Fruit fly (Drosophila melanogaster) whole organism, embryonic: ENCODE measurements around the gene Elo68alpha.
A peak's percentile ranks its signal among the peaks of the same experiment; 100 is the strongest.

ENCODE experiments used
- Abd-B ChIP-seq: fragments of 200-800 bp; sonication (Bioruptor generic); optimal IDR thresholded peaks from 2 replicates; lab custom pipeline; 2018; ENCODE audit warnings: missing biosample characterization, mild to moderate bottlenecking, missing genetic modification characterization, moderate library complexity
- Aef1 ChIP-seq: fragments of 200-800 bp; sonication (Bioruptor generic); IDR thresholded peaks from 3 replicates; pipeline ENCODE4 v1.3.6; 2022; ENCODE audit warnings: missing biosample characterization, missing genetic modification characterization
- Antp ChIP-seq: fragments of 200-800 bp; sonication (Bioruptor generic); optimal IDR thresholded peaks from 3 replicates; lab custom pipeline; 2016; ENCODE audit warnings: missing biosample characterization, missing genetic modification characterization
- Asciz ChIP-seq: fragments of 200-800 bp; sonication (Bioruptor generic); optimal IDR thresholded peaks from 2 replicates; lab custom pipeline; 2017; ENCODE audit warnings: missing biosample characterization, mild to moderate bottlenecking, missing genetic modification characterization, missing genetic modification reagents
- Atf-2 ChIP-seq: fragments of 200-800 bp; sonication (Bioruptor generic); optimal IDR thresholded peaks from 2 replicates; lab custom pipeline; 2016; ENCODE audit warnings: missing biosample characterization, missing genetic modification characterization
- CG10321 ChIP-seq: fragments of 200-800 bp; sonication (Bioruptor generic); IDR thresholded peaks from 2 replicates; pipeline ENCODE4 v1.3.6; 2022; ENCODE audit warnings: missing biosample characterization, missing genetic modification characterization
- CG10366 ChIP-seq: fragments of 200-800 bp; sonication (Bioruptor generic); IDR thresholded peaks from 2 replicates; pipeline ENCODE4 v1.3.6; 2022; ENCODE audit warnings: missing biosample characterization, missing genetic modification characterization
- CG10431 ChIP-seq: fragments of 200-800 bp; sonication (Bioruptor generic); optimal IDR thresholded peaks from 3 replicates; lab custom pipeline; 2018; ENCODE audit warnings: missing biosample characterization, mild to moderate bottlenecking, missing genetic modification characterization
- CG10654 ChIP-seq: fragments of 200-800 bp; sonication (Bioruptor generic); optimal IDR thresholded peaks from 2 replicates; lab custom pipeline; 2016; ENCODE audit warnings: missing biosample characterization, missing genetic modification characterization
- CG13287 ChIP-seq: fragments of 200-800 bp; sonication (Bioruptor generic); IDR thresholded peaks from 2 replicates; pipeline ENCODE4 v1.3.6; 2022; ENCODE audit warnings: missing biosample characterization, missing genetic modification characterization; ENCODE audit not compliant: partially characterized antibody
- CG14667 ChIP-seq: fragments of 200-800 bp; sonication (Bioruptor generic); IDR thresholded peaks from 2 replicates; pipeline ENCODE4 v1.3.6; 2022; ENCODE audit warnings: missing biosample characterization, missing genetic modification characterization
- CG14965 ChIP-seq: fragments of 200-800 bp; sonication (Bioruptor generic); optimal IDR thresholded peaks from 2 replicates; lab custom pipeline; 2016; ENCODE audit warnings: missing biosample characterization, missing genetic modification characterization, borderline replicate concordance
- CG15011 ChIP-seq: fragments of 200-800 bp; sonication (Bioruptor generic); optimal IDR thresholded peaks from 3 replicates; lab custom pipeline; 2018; ENCODE audit warnings: missing biosample characterization, mild to moderate bottlenecking, missing genetic modification characterization
- CG16779 ChIP-seq: fragments of 200-800 bp; sonication (Bioruptor generic); IDR thresholded peaks from 2 replicates; pipeline ENCODE4 v1.3.6; 2022; ENCODE audit warnings: missing biosample characterization, missing genetic modification characterization
- CG16863 ChIP-seq: fragments of 200-800 bp; sonication (Bioruptor generic); optimal IDR thresholded peaks from 3 replicates; lab custom pipeline; 2016; ENCODE audit warnings: missing biosample characterization, missing genetic modification characterization
- CG17359 ChIP-seq: fragments of 200-800 bp; sonication (Bioruptor generic); optimal IDR thresholded peaks from 3 replicates; lab custom pipeline; 2018; ENCODE audit warnings: missing biosample characterization, mild to moderate bottlenecking, missing genetic modification characterization, moderate library complexity
- CG1792 ChIP-seq: fragments of 200-800 bp; sonication (Bioruptor generic); optimal IDR thresholded peaks from 2 replicates; lab custom pipeline; 2016; ENCODE audit warnings: missing biosample characterization, missing genetic modification characterization
- CG33213 ChIP-seq: fragments of 200-800 bp; sonication (Bioruptor generic); optimal IDR thresholded peaks from 3 replicates; lab custom pipeline; 2016; ENCODE audit warnings: missing biosample characterization, missing genetic modification characterization
- CG4617 ChIP-seq: fragments of 200-800 bp; sonication (Bioruptor generic); optimal IDR thresholded peaks from 3 replicates; lab custom pipeline; 2016; ENCODE audit warnings: missing biosample characterization, missing genetic modification characterization, borderline replicate concordance
- CG6791 ChIP-seq: fragments of 200-800 bp; sonication (Bioruptor generic); IDR thresholded peaks from 3 replicates; pipeline ENCODE4 v1.3.6; 2022; ENCODE audit warnings: missing biosample characterization, missing genetic modification characterization; ENCODE audit not compliant: partially characterized antibody
- CG7271 ChIP-seq: fragments of 200-800 bp; sonication (Bioruptor generic); optimal IDR thresholded peaks from 2 replicates; lab custom pipeline; 2018; ENCODE audit warnings: missing biosample characterization, mild to moderate bottlenecking, missing genetic modification characterization, moderate library complexity
- CG7745 ChIP-seq: fragments of 200-800 bp; sonication (Bioruptor generic); optimal IDR thresholded peaks from 2 replicates; lab custom pipeline; 2018; ENCODE audit warnings: missing biosample characterization, mild to moderate bottlenecking, missing genetic modification characterization, moderate library complexity
- CG8478 ChIP-seq: fragments of >200 bp; optimal IDR thresholded peaks from 2 replicates; lab custom pipeline; 2018
- CG9932 ChIP-seq: fragments of 200-800 bp; sonication (Bioruptor generic); IDR thresholded peaks from 2 replicates; pipeline ENCODE4 v1.3.6; 2022; ENCODE audit warnings: missing biosample characterization, missing genetic modification characterization
- CHES-1-like ChIP-seq: fragments of 200-800 bp; sonication (Bioruptor generic); optimal IDR thresholded peaks from 2 replicates; lab custom pipeline; 2016; ENCODE audit warnings: missing biosample characterization, missing genetic modification characterization
- Chrac-16 ChIP-seq: fragments of 200-800 bp; sonication (Bioruptor generic); optimal IDR thresholded peaks from 3 replicates; lab custom pipeline; 2016; ENCODE audit warnings: missing biosample characterization, missing genetic modification characterization
- Hand ChIP-seq: fragments of 200-800 bp; sonication (Bioruptor generic); optimal IDR thresholded peaks from 2 replicates; lab custom pipeline; 2017; ENCODE audit warnings: mild to moderate bottlenecking, missing biosample characterization, missing genetic modification reagents, missing genetic modification characterization
- HmgD ChIP-seq: fragments of 200-800 bp; sonication (Bioruptor generic); optimal IDR thresholded peaks from 3 replicates; lab custom pipeline; 2016; ENCODE audit warnings: missing biosample characterization, missing genetic modification characterization
- Jarid2 ChIP-seq: fragments of 200-800 bp; sonication (Bioruptor generic); optimal IDR thresholded peaks from 3 replicates; lab custom pipeline; 2017; ENCODE audit warnings: mild to moderate bottlenecking, missing biosample characterization, missing genetic modification reagents, missing genetic modification characterization
- Oli ChIP-seq: fragments of 200-800 bp; sonication (Bioruptor generic); optimal IDR thresholded peaks from 2 replicates; lab custom pipeline; 2018; ENCODE audit warnings: missing biosample characterization, mild to moderate bottlenecking, missing genetic modification characterization, moderate library complexity
- Sox102F ChIP-seq: fragments of 200-800 bp; sonication (Bioruptor generic); optimal IDR thresholded peaks from 2 replicates; lab custom pipeline; 2018; ENCODE audit warnings: missing biosample characterization, mild to moderate bottlenecking, missing genetic modification characterization, moderate library complexity
- TFAM ChIP-seq: fragments of 200-800 bp; sonication (Bioruptor generic); optimal IDR thresholded peaks from 2 replicates; lab custom pipeline; 2017; ENCODE audit warnings: missing biosample characterization, missing genetic modification characterization, inconsistent platforms
- Usf ChIP-seq: fragments of 200-800 bp; sonication (Bioruptor generic); optimal IDR thresholded peaks from 2 replicates; lab custom pipeline; 2017; ENCODE audit warnings: missing genotype, missing biosample characterization, missing genetic modification characterization
- al ChIP-seq: fragments of 200-800 bp; sonication (Bioruptor generic); IDR thresholded peaks from 2 replicates; pipeline ENCODE4 v1.3.6; 2022; ENCODE audit warnings: missing biosample characterization, missing genetic modification characterization
- br ChIP-seq: fragments of >200 bp; optimal IDR thresholded peaks from 2 replicates; lab custom pipeline; 2017
- cg ChIP-seq: fragments of 200-800 bp; sonication (Bioruptor generic); optimal IDR thresholded peaks from 3 replicates; lab custom pipeline; 2019; ENCODE audit warnings: missing biosample characterization, mild to moderate bottlenecking, missing genetic modification characterization, moderate library complexity
- chif ChIP-seq, 2 experiments: fragments of 200-800 bp; sonication (Bioruptor generic); optimal IDR thresholded peaks; 3 replicates each; lab custom pipeline; 2016; ENCODE audit warnings: missing biosample characterization in 2 of 2, missing genetic modification characterization in 2 of 2
- chinmo ChIP-seq: fragments of 200-800 bp; sonication (Bioruptor generic); IDR thresholded peaks from 4 replicates; pipeline ENCODE4 v1.3.6; 2022; ENCODE audit warnings: missing biosample characterization, missing genetic modification characterization; ENCODE audit not compliant: partially characterized antibody
- gem ChIP-seq: fragments of 200-800 bp; sonication (Bioruptor generic); optimal IDR thresholded peaks from 2 replicates; lab custom pipeline; 2019; ENCODE audit warnings: missing biosample characterization, mild to moderate bottlenecking, missing genetic modification characterization, moderate library complexity
- grau ChIP-seq: fragments of 200-800 bp; optimal IDR thresholded peaks from 3 replicates; lab custom pipeline; 2019; ENCODE audit warnings: missing biosample characterization, mild to moderate bottlenecking, missing genetic modification characterization, moderate library complexity
- gsb-n ChIP-seq: fragments of 200-800 bp; sonication (Bioruptor generic); optimal IDR thresholded peaks from 3 replicates; lab custom pipeline; 2018; ENCODE audit warnings: missing biosample characterization, mild to moderate bottlenecking, missing genetic modification characterization
- hb ChIP-seq: fragments of 200-800 bp; sonication (Bioruptor generic); IDR thresholded peaks from 3 replicates; pipeline ENCODE4 v1.3.6; 2022; ENCODE audit warnings: missing biosample characterization, missing genetic modification characterization; ENCODE audit not compliant: partially characterized antibody
- hth ChIP-seq: fragments of >200 bp; optimal IDR thresholded peaks from 2 replicates; lab custom pipeline; 2017; ENCODE audit warnings: inconsistent platforms
- ind ChIP-seq: fragments of 200-800 bp; sonication (Bioruptor generic); optimal IDR thresholded peaks from 3 replicates; lab custom pipeline; 2016; ENCODE audit warnings: missing biosample characterization, missing genetic modification characterization
- kay ChIP-seq: fragments of 200-800 bp; sonication (Bioruptor generic); optimal IDR thresholded peaks from 2 replicates; lab custom pipeline; 2016; ENCODE audit warnings: missing biosample characterization, missing genetic modification characterization
- ken ChIP-seq: fragments of 200-800 bp; sonication (Bioruptor generic); IDR thresholded peaks from 3 replicates; pipeline ENCODE4 v1.3.6; 2022; ENCODE audit warnings: missing biosample characterization, missing genetic modification characterization
- mirr ChIP-seq: fragments of 200-800 bp; sonication (Bioruptor generic); optimal IDR thresholded peaks from 3 replicates; lab custom pipeline; 2018; ENCODE audit warnings: missing biosample characterization, mild to moderate bottlenecking, missing genetic modification characterization
- run ChIP-seq: fragments of 200-800 bp; sonication (Bioruptor generic); optimal IDR thresholded peaks from 3 replicates; lab custom pipeline; 2018; ENCODE audit warnings: missing biosample characterization, mild to moderate bottlenecking, missing genetic modification characterization
- sima ChIP-seq: fragments of 200-800 bp; sonication (Bioruptor generic); optimal IDR thresholded peaks from 2 replicates; lab custom pipeline; 2016; ENCODE audit warnings: missing biosample characterization, missing genetic modification characterization
- tio ChIP-seq: fragments of 200-800 bp; sonication (Bioruptor generic); optimal IDR thresholded peaks from 2 replicates; lab custom pipeline; 2017; ENCODE audit warnings: missing biosample characterization, missing genetic modification characterization, inconsistent platforms
- vvl ChIP-seq: fragments of 200-800 bp; sonication (Bioruptor generic); IDR thresholded peaks from 2 replicates; pipeline ENCODE4 v1.3.6; 2022; ENCODE audit warnings: missing biosample characterization, missing genetic modification characterization

Elo68alpha gene

DNA sequence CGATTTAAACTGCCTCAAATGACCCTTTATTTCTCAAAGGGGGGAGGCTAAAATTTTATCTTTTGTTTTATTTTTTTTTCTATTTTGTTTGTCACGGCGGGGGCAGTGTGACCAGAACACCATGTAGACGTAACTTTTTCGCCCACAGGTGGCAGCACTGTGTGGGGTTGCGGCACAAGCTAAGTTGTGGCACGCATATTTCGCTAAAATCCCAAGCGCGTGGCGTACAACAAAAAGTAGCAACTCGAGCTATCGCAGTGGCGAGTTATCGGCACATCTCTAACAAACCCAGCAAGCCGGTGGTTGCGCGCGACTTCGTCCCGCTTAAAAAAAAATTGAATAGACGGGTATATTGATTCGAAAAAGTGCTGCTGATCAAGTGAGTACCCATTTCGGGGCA lies 20.3 kb upstream of the Elo68alpha start, which contains the start of the genes Ufd1 and NaPi-III (continued):
- TF ChIP-seq ken (GFP tag; lab: Robert Waterston, UW) (0 out of 3 replicates have a peak, but pooled peaks have one; percentile 4), Jarid2 (GFP tag; lab: Kevin White, UChicago) (no peak), CG8478 (no peak), Oli (no peak), al (GFP tag; lab: Robert Waterston, UW) (0 out of 2 replicates have a peak, but pooled peaks have one; percentile 19), CG16779 (GFP tag; lab: Robert Waterston, UW) (no peak), chinmo (peak; percentile 73; the same call in 1 of the 4 replicates), run (tag; lab: Kevin White, UChicago) (no peak), TFAM (no peak), Asciz (no peak), CG4617 (GFP tag; lab: Kevin White, UChicago) (peak; percentile 92), CG1792 (GFP tag; lab: Kevin White, UChicago) (no peak), CG10321 (GFP tag; lab: Robert Waterston, UW) (no peak), CG13287 (GFP tag; lab: Robert Waterston, UW) (peak; percentile 94), Abd-B (GFP tag; lab: Kevin White, UChicago) (peak; percentile 42), CG17359 (tag; lab: Kevin White, UChicago) (peak; percentile 57), CG14667 (no peak), CG10366 (GFP tag; lab: Robert Waterston, UW) (no peak), CG6791 (GFP tag; lab: Robert Waterston, UW) (peak; percentile 90), gsb-n (tag; lab: Kevin White, UChicago) (peak; percentile 9), ind (GFP tag; lab: Kevin White, UChicago) (no peak), CG33213 (GFP tag; lab: Kevin White, UChicago) (peak; percentile 84), CG7271 (tag; lab: Kevin White, UChicago) (no peak), CG16863 (GFP tag; lab: Kevin White, UChicago) (peak; percentile 8), tio (GFP tag; lab: Kevin White, UChicago) (no peak), cg (GFP tag; lab: Kevin White, UChicago) (no peak), hb (GFP tag; lab: Robert Waterston, UW) (peak; percentile 77; the same call in 2 of the 3 replicates), Chrac-16 (GFP tag; lab: Kevin White, UChicago) (peak; percentile 51), HmgD (GFP tag; lab: Kevin White, UChicago) (peak; percentile 94), vvl (GFP tag; lab: Robert Waterston, UW) (peak; percentile 59; the same call in 1 of the 2 replicates), CG15011 (GFP tag; lab: Kevin White, UChicago) (no peak), hth (lab: Kevin White, UChicago) (no peak), kay (GFP tag; lab: Kevin White, UChicago) (peak; percentile 15), Aef1 (GFP tag; lab: Robert Waterston, UW) (peak; percentile 78), CG7745 (no peak), Usf (GFP tag; lab: Kevin White, UChicago) (no peak), mirr (GFP tag; lab: Kevin White, UChicago) (no peak), br (no peak), CHES-1-like (peak; percentile 87), Sox102F (peak; percentile 16), CG10654 (no peak), chif (GFP tag; optimal IDR thresholded peaks at IDR 0.05; lab: Kevin White, UChicago) (peak in 1 of 2 experiments; percentile 35), Antp (GFP tag; lab: Kevin White, UChicago) (peak; percentile 10), Atf-2 (GFP tag; lab: Kevin White, UChicago) (no peak), Hand (GFP tag; lab: Kevin White, UChicago) (no peak), CG10431 (GFP tag; lab: Kevin White, UChicago) (peak; percentile 13), sima (GFP tag; lab: Kevin White, UChicago) (no peak), grau (tag; lab: Kevin White, UChicago) (peak; percentile 46), gem (tag; lab: Kevin White, UChicago) (peak; percentile 6), CG14965 (GFP tag; lab: Kevin White, UChicago) (no peak), CG9932 (GFP tag; lab: Robert Waterston, UW) (peak; percentile 71)
